Worm (Caenorhabditis elegans) whole organism, mixed stage, embryonic: ENCODE measurements around the gene F36D4.5.

ENCODE experiments used
- nhr-12 ChIP-seq: fragments of 150-350 bp; optimal IDR thresholded peaks from 2 replicates; lab custom pipeline; 2014; ENCODE audit warnings: missing biosample characterization, missing genetic modification characterization
- nhr-237 ChIP-seq: fragments of 150-350 bp; optimal IDR thresholded peaks from 2 replicates; lab custom pipeline; 2014; ENCODE audit warnings: missing biosample characterization, missing genetic modification characterization
- nhr-76 ChIP-seq: sonication (generic microtip); optimal IDR thresholded peaks from 2 replicates; lab custom pipeline; 2017; ENCODE audit warnings: missing biosample characterization, missing genetic modification characterization
- ztf-11 ChIP-seq: fragments of 150-350 bp; optimal IDR thresholded peaks from 2 replicates; lab custom pipeline; 2014; ENCODE audit warnings: missing biosample characterization, missing genetic modification characterization

DNA sequence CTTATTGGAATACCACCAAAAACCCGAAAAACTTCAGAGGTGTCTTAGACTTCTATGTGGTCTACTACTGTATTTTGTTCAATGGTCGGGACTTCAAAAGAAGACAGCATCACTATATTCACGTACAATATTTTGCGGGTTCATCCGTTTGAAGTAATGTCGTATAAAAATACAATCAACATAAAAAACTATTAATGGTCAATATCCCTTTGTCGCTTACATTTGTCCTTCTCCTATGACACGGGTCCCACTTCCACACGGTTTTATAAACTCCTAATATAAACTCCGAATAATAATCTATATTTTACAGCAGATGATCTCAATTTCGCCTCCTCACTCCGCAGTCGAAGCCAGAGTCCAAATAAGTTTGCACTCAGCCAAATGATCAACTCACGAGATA, 31.9 kb upstream of the F36D4.5 start:
- no peak for TF ChIP-seq nhr-12 (tag; lab: Kevin White, UChicago)
- TF ChIP-seq nhr-237 (tag; lab: Kevin White, UChicago) = no peak
- TF ChIP-seq nhr-76 = no peak
- TF ChIP-seq ztf-11 (tag; lab: Kevin White, UChicago) = no peak
